Worm (Caenorhabditis elegans) whole organism, young adult: Measurements from ENCODE around the gene ZK662.2.

Source experiments
- F23B12.7 ChIP-seq: sonication (generic microtip); optimal IDR thresholded peaks from 2 replicates; lab custom pipeline; 2017; ENCODE audit warnings: missing genetic modification characterization, mild to moderate bottlenecking, missing compliant biosample characterization, antibody characterized with exemption, moderate library complexity; ENCODE audit not compliant: insufficient read depth
- F33H1.4 ChIP-seq: fragments of 200-800 bp; sonication (Bioruptor generic); IDR thresholded peaks from 2 replicates; pipeline ENCODE4 v1.3.6; 2022; ENCODE audit warnings: missing genetic modification reagents, missing genetic modification characterization, missing compliant biosample characterization
- F52B5.7 ChIP-seq: sonication (generic microtip); optimal IDR thresholded peaks from 2 replicates; lab custom pipeline; 2016; ENCODE audit warnings: mild to moderate bottlenecking, missing genetic modification characterization, missing compliant biosample characterization
- K11D2.4 ChIP-seq: fragments of 200-800 bp; sonication (Bioruptor generic); IDR thresholded peaks from 2 replicates; pipeline ENCODE4 v1.3.6; 2022; ENCODE audit warnings: missing genetic modification reagents, missing genetic modification characterization, missing compliant biosample characterization
- aptf-2 ChIP-seq: fragments of 200-800 bp; sonication (Bioruptor generic); conservative IDR thresholded peaks from 2 replicates; pipeline ENCODE4 v1.3.6; 2022; ENCODE audit warnings: missing genetic modification reagents, missing genetic modification characterization, missing compliant biosample characterization
- atf-7 ChIP-seq: sonication (generic microtip); optimal IDR thresholded peaks from 2 replicates; lab custom pipeline; 2017; ENCODE audit warnings: mild to moderate bottlenecking, missing genetic modification characterization, missing compliant biosample characterization
- athp-1 ChIP-seq: sonication (generic microtip); optimal IDR thresholded peaks from 2 replicates; lab custom pipeline; 2017; ENCODE audit warnings: mild to moderate bottlenecking, missing genetic modification characterization, missing compliant biosample characterization
- attf-5 ChIP-seq: fragments of 200-800 bp; sonication (Bioruptor generic); optimal IDR thresholded peaks from 2 replicates; lab custom pipeline; 2018; ENCODE audit warnings: mild to moderate bottlenecking, missing genetic modification characterization, missing compliant biosample characterization
- attf-6 ChIP-seq: fragments of 200-800 bp; sonication (Bioruptor generic); IDR thresholded peaks from 2 replicates; pipeline ENCODE4 v1.3.6; 2022; ENCODE audit warnings: missing genetic modification reagents, missing genetic modification characterization, missing compliant biosample characterization
- cebp-1 ChIP-seq, 2 experiments: fragments of 200-800 bp in 1 of 2; sonication (Bioruptor generic) in 1 of 2; sonication (generic microtip) in 1 of 2; IDR thresholded peaks in 1 of 2; optimal IDR thresholded peaks in 1 of 2; 2 replicates each; pipeline versions ENCODE4 v1.3.6 to Lab custom; 2017 to 2022; ENCODE audit warnings: missing compliant biosample characterization in 2 of 2, missing genetic modification characterization in 2 of 2, mild to moderate bottlenecking in 1 of 2, missing genetic modification reagents in 1 of 2, moderate library complexity in 1 of 2
- ceh-27 ChIP-seq: fragments of 200-800 bp; sonication (Bioruptor generic); optimal IDR thresholded peaks from 2 replicates; lab custom pipeline; 2018; ENCODE audit warnings: mild to moderate bottlenecking, missing genetic modification characterization, moderate library complexity, missing compliant biosample characterization
- die-1 ChIP-seq: sonication (generic microtip); optimal IDR thresholded peaks from 2 replicates; lab custom pipeline; 2016; ENCODE audit warnings: missing genotype, mild to moderate bottlenecking, missing genetic modification characterization, missing compliant biosample characterization
- dox-1 ChIP-seq: fragments of 200-800 bp; sonication (Bioruptor generic); IDR thresholded peaks from 2 replicates; pipeline ENCODE4 v1.3.6; 2022; ENCODE audit warnings: missing genetic modification reagents, missing genetic modification characterization, missing compliant biosample characterization
- dpl-1 ChIP-seq: fragments of 150-350 bp; optimal IDR thresholded peaks from 2 replicates; lab custom pipeline; 2014; ENCODE audit warnings: missing biosample characterization, missing genetic modification reagents, missing genetic modification characterization
- efl-1 ChIP-seq: fragments of 150-350 bp; optimal IDR thresholded peaks from 2 replicates; lab custom pipeline; 2014; ENCODE audit warnings: missing biosample characterization, missing genetic modification reagents, missing genetic modification characterization
- egl-44 ChIP-seq: fragments of 200-800 bp; sonication (Bioruptor generic); IDR thresholded peaks from 2 replicates; pipeline ENCODE4 v1.3.6; 2022; ENCODE audit warnings: missing genetic modification reagents, missing genetic modification characterization, missing compliant biosample characterization
- gei-17 ChIP-seq: fragments of 200-800 bp; sonication (Bioruptor generic); optimal IDR thresholded peaks from 2 replicates; lab custom pipeline; 2018; ENCODE audit warnings: mild to moderate bottlenecking, missing genetic modification characterization, missing compliant biosample characterization
- hlh-12 ChIP-seq: sonication (generic microtip); optimal IDR thresholded peaks from 2 replicates; lab custom pipeline; 2016; ENCODE audit warnings: missing genetic modification characterization, missing compliant biosample characterization
- hmg-1.2 ChIP-seq: fragments of 200-800 bp; sonication (Bioruptor generic); IDR thresholded peaks from 2 replicates; pipeline ENCODE4 v1.3.6; 2022; ENCODE audit warnings: missing genetic modification reagents, missing genetic modification characterization, missing compliant biosample characterization
- lin-35 ChIP-seq, 3 experiments: fragments of 150-350 bp in 2 of 3; sonication (generic microtip) in 1 of 3; optimal IDR thresholded peaks; 2 replicates each; lab custom pipeline; 2014 to 2018; ENCODE audit warnings: missing biosample characterization in 3 of 3, missing genetic modification characterization in 3 of 3, missing genetic modification reagents in 3 of 3
- lin-54 ChIP-seq: fragments of 200-800 bp; sonication (Bioruptor generic); optimal IDR thresholded peaks from 2 replicates; lab custom pipeline; 2018; ENCODE audit warnings: mild to moderate bottlenecking, missing genetic modification characterization, missing compliant biosample characterization
- lir-1 ChIP-seq: fragments of 200-800 bp; sonication (Bioruptor generic); conservative IDR thresholded peaks from 2 replicates; pipeline ENCODE4 v1.3.6; 2022; ENCODE audit warnings: missing genetic modification reagents, missing genetic modification characterization, missing compliant biosample characterization
- madf-10 ChIP-seq: sonication (generic microtip); optimal IDR thresholded peaks from 2 replicates; lab custom pipeline; 2016; ENCODE audit warnings: mild to moderate bottlenecking, missing genetic modification characterization, missing compliant biosample characterization
- madf-6 ChIP-seq: fragments of 200-800 bp; sonication (Bioruptor generic); IDR thresholded peaks from 2 replicates; pipeline ENCODE4 v1.3.6; 2022; ENCODE audit warnings: missing genetic modification reagents, missing genetic modification characterization, missing compliant biosample characterization
- madf-8 ChIP-seq: fragments of 200-800 bp; sonication (Bioruptor generic); conservative IDR thresholded peaks from 2 replicates; pipeline ENCODE4 v1.3.6; 2022; ENCODE audit warnings: missing genetic modification reagents, missing genetic modification characterization, missing compliant biosample characterization
- mcd-1 ChIP-seq: fragments of 200-800 bp; sonication (Bioruptor generic); IDR thresholded peaks from 2 replicates; pipeline ENCODE4 v1.3.6; 2022; ENCODE audit warnings: missing genetic modification reagents, missing genetic modification characterization, missing compliant biosample characterization
- mes-4 ChIP-seq: sonication (generic microtip); optimal IDR thresholded peaks from 2 replicates; lab custom pipeline; 2016; ENCODE audit warnings: missing genotype, missing genetic modification characterization, missing compliant biosample characterization
- mxl-1 ChIP-seq: sonication (generic microtip); optimal IDR thresholded peaks from 2 replicates; lab custom pipeline; 2016; ENCODE audit warnings: missing genetic modification characterization, missing compliant biosample characterization
- nfya-1 ChIP-seq: sonication (generic microtip); optimal IDR thresholded peaks from 2 replicates; lab custom pipeline; 2017; ENCODE audit warnings: antibody characterized with exemption, missing compliant biosample characterization, missing genetic modification characterization, borderline replicate concordance; ENCODE audit not compliant: insufficient read depth
- nhr-120 ChIP-seq: fragments of 200-800 bp; sonication (Bioruptor generic); IDR thresholded peaks from 2 replicates; pipeline ENCODE4 v1.3.6; 2022; ENCODE audit warnings: missing genetic modification characterization, missing compliant biosample characterization
- nhr-179 ChIP-seq: sonication (generic microtip); optimal IDR thresholded peaks from 2 replicates; lab custom pipeline; 2016; ENCODE audit warnings: mild to moderate bottlenecking, missing genetic modification characterization, missing compliant biosample characterization
- nhr-27 ChIP-seq: fragments of 200-800 bp; sonication (Bioruptor generic); optimal IDR thresholded peaks from 2 replicates; lab custom pipeline; 2018; ENCODE audit warnings: mild to moderate bottlenecking, missing genetic modification characterization, moderate library complexity, missing compliant biosample characterization
- nhr-80 ChIP-seq: sonication (generic microtip); optimal IDR thresholded peaks from 2 replicates; lab custom pipeline; 2016; ENCODE audit warnings: missing genetic modification characterization, missing compliant biosample characterization
- pbrm-1 ChIP-seq: fragments of 200-800 bp; sonication (Bioruptor generic); IDR thresholded peaks from 2 replicates; pipeline ENCODE4 v1.3.6; 2022; ENCODE audit warnings: missing genetic modification reagents, missing genetic modification characterization, missing compliant biosample characterization
- rcor-1 ChIP-seq: fragments of 200-800 bp; sonication (Bioruptor generic); IDR thresholded peaks from 2 replicates; pipeline ENCODE4 v1.3.6; 2022; ENCODE audit warnings: missing genetic modification reagents, missing genetic modification characterization, missing compliant biosample characterization
- rec-8 ChIP-seq, 2 experiments: sonication (generic microtip); optimal IDR thresholded peaks; 2 replicates each; lab custom pipeline; 2016; ENCODE audit warnings: mild to moderate bottlenecking in 2 of 2, missing genetic modification characterization in 2 of 2, missing genetic modification reagents in 2 of 2, missing genotype in 2 of 2, missing biosample characterization in 1 of 2, missing compliant biosample characterization in 1 of 2, moderate library complexity in 1 of 2
- repo-1 ChIP-seq: sonication (generic microtip); optimal IDR thresholded peaks from 2 replicates; lab custom pipeline; 2017; ENCODE audit warnings: mild to moderate bottlenecking, missing genetic modification characterization, missing compliant biosample characterization
- snpc-4 ChIP-seq, 5 experiments: fragments of 150-350 bp in 1 of 5; sonication (generic microtip) in 4 of 5; optimal IDR thresholded peaks; 2 replicates each; lab custom pipeline; 2014 to 2018; ENCODE audit warnings: missing genetic modification characterization in 5 of 5, missing biosample characterization in 3 of 5, antibody characterized with exemption in 2 of 5, mild to moderate bottlenecking in 2 of 5, missing compliant biosample characterization in 2 of 5, missing genotype in 2 of 5, moderate library complexity in 2 of 5, missing genetic modification reagents in 1 of 5
- somi-1 ChIP-seq: fragments of 200-800 bp; sonication (Bioruptor generic); optimal IDR thresholded peaks from 2 replicates; lab custom pipeline; 2018; ENCODE audit warnings: mild to moderate bottlenecking, missing genetic modification characterization, missing compliant biosample characterization
- zfh-2 ChIP-seq: fragments of 200-800 bp; sonication (Bioruptor generic); conservative IDR thresholded peaks from 2 replicates; pipeline ENCODE4 v1.3.6; 2022; ENCODE audit warnings: missing genetic modification reagents, missing genetic modification characterization, missing compliant biosample characterization
- ztf-18 ChIP-seq: sonication (generic microtip); optimal IDR thresholded peaks from 2 replicates; lab custom pipeline; 2016; ENCODE audit warnings: missing genotype, mild to moderate bottlenecking, missing genetic modification characterization, missing compliant biosample characterization
- ztf-28 ChIP-seq: fragments of 200-800 bp; sonication (Bioruptor generic); IDR thresholded peaks from 2 replicates; pipeline ENCODE4 v1.3.6; 2022; ENCODE audit warnings: missing genetic modification reagents, missing genetic modification characterization, missing compliant biosample characterization
- ztf-3 ChIP-seq: fragments of 200-800 bp; sonication (Bioruptor generic); optimal IDR thresholded peaks from 2 replicates; lab custom pipeline; 2018; ENCODE audit warnings: mild to moderate bottlenecking, missing genetic modification characterization, missing compliant biosample characterization

Gene ZK662.2

DNA sequence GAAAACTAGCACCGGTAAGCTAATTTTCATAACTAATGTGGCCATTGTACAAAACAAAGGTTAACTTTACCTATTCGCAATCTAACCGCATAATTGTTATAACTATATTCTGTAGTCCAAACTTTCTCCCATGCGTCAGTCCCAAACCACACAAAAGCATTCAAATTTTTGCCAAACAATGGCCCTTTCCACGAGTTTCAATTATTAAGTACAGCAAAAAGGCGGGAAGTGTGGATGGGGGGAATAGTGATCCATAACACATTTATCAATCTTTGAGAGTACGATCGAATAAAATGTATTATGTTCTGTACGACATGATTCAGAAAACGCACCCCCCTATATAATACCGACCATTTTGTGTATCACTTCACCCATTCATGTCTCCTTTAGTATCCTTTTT lies 21.8 kb downstream of the ZK662.2 start, which contains the start of gene ZK662.6:
TSS of gene ZK662.6 (plus strand) at position 301 of the 400 bp plus-strand sequence.
- no peak for TF ChIP-seq efl-1
- no peak for TF ChIP-seq F33H1.4 (GFP tag; lab: Robert Waterston, UW)
- no peak for TF ChIP-seq ztf-18
- TF ChIP-seq F52B5.7 (tag; lab: Kevin White, UChicago), result no peak
- TF ChIP-seq athp-1, result no peak
- no peak for TF ChIP-seq nhr-120
- TF ChIP-seq nfya-1 (tag; lab: Kevin White, UChicago), result no peak
- TF ChIP-seq pbrm-1 (GFP tag; lab: Robert Waterston, UW), result no peak
- TF ChIP-seq nhr-80, result no peak
- no peak for TF ChIP-seq madf-10
- no peak for TF ChIP-seq aptf-2 (GFP tag; lab: Robert Waterston, UW)
- TF ChIP-seq ztf-28 (GFP tag; lab: Robert Waterston, UW), result no peak
- no peak for TF ChIP-seq mxl-1 (tag; lab: Kevin White, UChicago)
- TF ChIP-seq repo-1 (tag; lab: Kevin White, UChicago), result no peak
- TF ChIP-seq lir-1, result no peak
- no peak for TF ChIP-seq mcd-1 (GFP tag; lab: Robert Waterston, UW)
- no peak for TF ChIP-seq gei-17 (GFP tag; lab: Kevin White, UChicago)
- TF ChIP-seq rec-8 (tag; optimal IDR thresholded peaks at IDR 0.05; lab: Kevin White, UChicago), result no peak
- no peak for TF ChIP-seq mes-4 (tag; lab: Kevin White, UChicago)

DNA sequence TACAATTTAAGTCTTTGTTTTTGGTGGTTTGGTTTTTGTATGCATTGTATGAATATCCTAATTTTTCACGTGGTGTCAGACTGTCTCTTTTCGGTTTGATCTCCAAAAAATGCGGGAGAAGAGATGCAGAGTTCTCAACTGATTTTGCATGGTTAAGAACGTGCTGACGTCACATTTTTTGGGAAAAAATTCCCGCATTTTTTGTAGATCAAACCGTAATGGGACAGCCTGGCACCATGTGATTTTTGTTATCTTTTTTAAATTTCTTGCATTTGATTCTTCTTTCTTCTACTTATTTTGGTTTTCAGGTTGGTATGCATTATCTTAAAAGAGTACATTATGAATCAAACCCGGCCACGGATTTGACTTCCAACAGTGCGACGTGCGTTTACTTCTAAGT lies 24.8 kb downstream of the ZK662.2 start, which contains the start of gene ZK662.5:
TSS of gene ZK662.5 (plus strand) at position 301 of the 400 bp plus-strand sequence.
- no peak for TF ChIP-seq cebp-1 (GFP tag; IDR thresholded peaks at IDR 0.05; lab: Robert Waterston, UW)
- no peak for TF ChIP-seq cebp-1 (tag; optimal IDR thresholded peaks at IDR 0.05; lab: Kevin White, UChicago)
- no peak for TF ChIP-seq atf-7 (tag; lab: Kevin White, UChicago)
- TF ChIP-seq attf-6, result no peak
- TF ChIP-seq ztf-3 (GFP tag; lab: Kevin White, UChicago), result no peak
- no peak for TF ChIP-seq madf-6 (GFP tag; lab: Robert Waterston, UW)
- TF ChIP-seq nhr-179, result no peak

DNA sequence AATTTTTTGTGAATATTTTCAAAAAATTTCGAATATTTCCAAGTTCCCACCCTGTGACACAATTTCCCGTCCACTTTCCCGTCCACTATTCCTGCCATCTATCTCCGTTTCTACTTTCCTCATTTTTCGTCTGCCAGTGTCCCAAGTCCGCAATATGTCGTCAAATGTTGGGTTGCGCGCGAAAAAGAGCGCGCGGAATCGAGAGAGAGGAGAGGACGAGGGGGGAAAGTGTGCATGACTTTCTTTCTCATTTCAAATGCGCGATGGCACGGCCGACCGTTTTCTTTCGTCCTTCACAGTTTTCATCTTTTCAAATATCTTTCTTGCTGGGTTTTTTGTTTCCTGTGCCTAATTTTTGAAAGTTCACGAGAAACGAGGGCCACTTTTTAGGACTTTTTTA lies 28.5 kb downstream of the ZK662.2 start:
- TF ChIP-seq dox-1 (GFP tag; lab: Robert Waterston, UW) (peak; percentile 46; the same call in 1 of the 2 replicates), ztf-28 (GFP tag; lab: Robert Waterston, UW) (no peak), hlh-12 (no peak), gei-17 (GFP tag; lab: Kevin White, UChicago) (peak; percentile 23), egl-44 (no peak), ceh-27 (GFP tag; lab: Kevin White, UChicago) (peak; percentile 33), die-1 (tag; lab: Kevin White, UChicago) (no peak), cebp-1 (GFP tag; IDR thresholded peaks at IDR 0.05; lab: Robert Waterston, UW) (no peak), cebp-1 (tag; optimal IDR thresholded peaks at IDR 0.05; lab: Kevin White, UChicago) (no peak), attf-5 (GFP tag; lab: Kevin White, UChicago) (peak; percentile 46), snpc-4 (GFP tag; optimal IDR thresholded peaks at IDR 0.05; lab: Kevin White, UChicago) (no peak), snpc-4 (tag; optimal IDR thresholded peaks at IDR 0.05; lab: Kevin White, UChicago) (peak in 1 of 4 experiments; percentile 12), efl-1 (peak; percentile 76), nhr-27 (tag; lab: Kevin White, UChicago) (no peak), lir-1 (no peak), lin-35 (GFP tag; optimal IDR thresholded peaks at IDR 0.05; lab: Kevin White, UChicago) (peak in 1 of 3 experiments; percentile 37), mcd-1 (GFP tag; lab: Robert Waterston, UW) (peak; percentile 48), zfh-2 (GFP tag; lab: Robert Waterston, UW) (peak; percentile 27; the same call in 1 of the 2 replicates), somi-1 (no peak), rcor-1 (GFP tag; lab: Robert Waterston, UW) (no peak), hmg-1.2 (GFP tag; lab: Robert Waterston, UW) (peak; percentile 87), F23B12.7 (tag; lab: Kevin White, UChicago) (no peak), lin-54 (GFP tag; lab: Kevin White, UChicago) (peak; percentile 35), nhr-80 (peak; percentile 4), K11D2.4 (GFP tag; lab: Robert Waterston, UW) (peak; percentile 45; the same call in 1 of the 2 replicates), madf-8 (GFP tag; lab: Robert Waterston, UW) (peak; percentile 44), dpl-1 (peak; percentile 37)
